Worm (Caenorhabditis elegans) whole organism, late embryonic: ENCODE data around the gene M195.2.

Experiments
- ceh-9 ChIP-seq: sonication (generic microtip); optimal IDR thresholded peaks from 2 replicates; lab custom pipeline; 2016; ENCODE audit warnings: mild to moderate bottlenecking, missing genetic modification characterization, inconsistent platforms, missing compliant biosample characterization
- che-1 ChIP-seq: sonication (generic microtip); optimal IDR thresholded peaks from 2 replicates; lab custom pipeline; 2016; ENCODE audit warnings: mild to moderate bottlenecking, missing genetic modification characterization, missing compliant biosample characterization
- elt-2 ChIP-seq: sonication (generic microtip); optimal IDR thresholded peaks from 2 replicates; lab custom pipeline; 2016; ENCODE audit warnings: missing genetic modification reagents, missing genetic modification characterization, missing compliant biosample characterization
- fkh-6 ChIP-seq: sonication (generic microtip); optimal IDR thresholded peaks from 2 replicates; lab custom pipeline; 2016; ENCODE audit warnings: missing genetic modification characterization, missing compliant biosample characterization
- gmeb-2 ChIP-seq: sonication (generic microtip); optimal IDR thresholded peaks from 2 replicates; lab custom pipeline; 2016; ENCODE audit warnings: missing genetic modification characterization, inconsistent platforms, missing compliant biosample characterization
- hlh-30 ChIP-seq: sonication (generic microtip); optimal IDR thresholded peaks from 2 replicates; lab custom pipeline; 2017; ENCODE audit warnings: antibody characterized with exemption, missing genetic modification characterization, missing compliant biosample characterization; ENCODE audit not compliant: insufficient read depth
- lim-6 ChIP-seq: sonication (generic microtip); optimal IDR thresholded peaks from 2 replicates; lab custom pipeline; 2016; ENCODE audit warnings: missing genetic modification characterization, missing compliant biosample characterization
- nfya-1 ChIP-seq: sonication (generic microtip); optimal IDR thresholded peaks from 2 replicates; lab custom pipeline; 2017; ENCODE audit warnings: missing genetic modification characterization, mild to moderate bottlenecking, missing compliant biosample characterization, antibody characterized with exemption, moderate library complexity
- nhr-11 ChIP-seq: fragments of 150-350 bp; optimal IDR thresholded peaks from 2 replicates; lab custom pipeline; 2014; ENCODE audit warnings: missing biosample characterization, missing genetic modification characterization
- npax-4 ChIP-seq: sonication (generic microtip); optimal IDR thresholded peaks from 2 replicates; lab custom pipeline; 2016; ENCODE audit warnings: missing genetic modification characterization, missing compliant biosample characterization
- pha-2 ChIP-seq: sonication (generic microtip); optimal IDR thresholded peaks from 2 replicates; lab custom pipeline; 2017; ENCODE audit warnings: mild to moderate bottlenecking, missing genetic modification characterization, missing compliant biosample characterization
- sox-2 ChIP-seq: fragments of 200-800 bp; sonication (Bioruptor generic); IDR thresholded peaks from 2 replicates; pipeline ENCODE4 v1.3.6; 2022; ENCODE audit warnings: missing genetic modification reagents, missing genetic modification characterization, missing compliant biosample characterization
- tbx-7 ChIP-seq: sonication (generic microtip); optimal IDR thresholded peaks from 2 replicates; lab custom pipeline; 2016; ENCODE audit warnings: missing genotype, missing genetic modification characterization, missing compliant biosample characterization
- unc-42 ChIP-seq: sonication (generic microtip); optimal IDR thresholded peaks from 2 replicates; lab custom pipeline; 2016; ENCODE audit warnings: missing genotype, missing genetic modification characterization, missing compliant biosample characterization

- no peak for TF ChIP-seq tbx-7 (tag; lab: Kevin White, UChicago)
- no peak for TF ChIP-seq nhr-11 (tag; lab: Kevin White, UChicago)
- TF ChIP-seq unc-42 (tag; lab: Kevin White, UChicago), result no peak
- TF ChIP-seq fkh-6 (tag; lab: Kevin White, UChicago), result no peak
- TF ChIP-seq elt-2 (tag; lab: Kevin White, UChicago), result no peak
- no peak for TF ChIP-seq nfya-1 (tag; lab: Kevin White, UChicago)
- TF ChIP-seq hlh-30 (tag; lab: Kevin White, UChicago), result no peak
- no peak for TF ChIP-seq sox-2 (GFP tag; lab: Robert Waterston, UW)
- no peak for TF ChIP-seq lim-6 (tag; lab: Kevin White, UChicago)
- no peak for TF ChIP-seq pha-2
- no peak for TF ChIP-seq gmeb-2 (tag; lab: Kevin White, UChicago)
- TF ChIP-seq ceh-9, result no peak
- no peak for TF ChIP-seq npax-4 (tag; lab: Kevin White, UChicago)
- TF ChIP-seq che-1 (tag; lab: Kevin White, UChicago), result no peak
These were observed 17.2 kb downstream of the M195.2 start for ce11 chrII:8377722-8378121.
